Worm (Caenorhabditis elegans) whole organism, L1 larva: ENCODE results near the gene W01B6.5.

Experiments
- C04F5.9 ChIP-seq: sonication (generic microtip); optimal IDR thresholded peaks from 2 replicates; lab custom pipeline; 2016; ENCODE audit warnings: missing genetic modification characterization, missing compliant biosample characterization
- aha-1 ChIP-seq: fragments of 150-350 bp; optimal IDR thresholded peaks from 2 replicates; lab custom pipeline; 2014; ENCODE audit warnings: missing biosample characterization, missing genetic modification characterization
- alr-1 ChIP-seq: fragments of 200-800 bp; sonication (Bioruptor generic); optimal IDR thresholded peaks from 2 replicates; lab custom pipeline; 2018; ENCODE audit warnings: borderline replicate concordance, mild to moderate bottlenecking, missing genetic modification characterization, missing compliant biosample characterization
- blmp-1 ChIP-seq: fragments of 150-350 bp; optimal IDR thresholded peaks from 2 replicates; lab custom pipeline; 2014; ENCODE audit warnings: missing biosample characterization, missing genetic modification characterization
- ceh-63 ChIP-seq: fragments of 200-800 bp; sonication (Bioruptor generic); optimal IDR thresholded peaks from 2 replicates; lab custom pipeline; 2018; ENCODE audit warnings: mild to moderate bottlenecking, missing genetic modification characterization, missing compliant biosample characterization
- ceh-8 ChIP-seq: fragments of 200-800 bp; sonication (Bioruptor generic); optimal IDR thresholded peaks from 2 replicates; lab custom pipeline; 2018; ENCODE audit warnings: mild to moderate bottlenecking, missing genetic modification characterization, moderate library complexity, missing compliant biosample characterization
- ceh-90 ChIP-seq: sonication (generic microtip); optimal IDR thresholded peaks from 2 replicates; lab custom pipeline; 2016; ENCODE audit warnings: missing genetic modification characterization, missing compliant biosample characterization
- dsc-1 ChIP-seq: sonication (generic microtip); optimal IDR thresholded peaks from 2 replicates; lab custom pipeline; 2016; ENCODE audit warnings: mild to moderate bottlenecking, missing genetic modification characterization, missing compliant biosample characterization
- efl-1 ChIP-seq, 4 experiments: fragments of 150-350 bp; optimal IDR thresholded peaks in 3 of 4; peaks in 1 of 4; 1 replicate in 1 of 4; 2 replicates in 3 of 4; lab custom pipeline; 2014; ENCODE audit warnings: missing biosample characterization in 2 of 4, missing genetic modification characterization in 2 of 4, missing genetic modification reagents in 2 of 4
- elt-2 ChIP-seq: sonication (generic microtip); optimal IDR thresholded peaks from 2 replicates; lab custom pipeline; 2016; ENCODE audit warnings: missing genetic modification characterization, mild to moderate bottlenecking, inconsistent platforms, missing compliant biosample characterization, missing genetic modification reagents
- ets-5 ChIP-seq: fragments of 200-800 bp; sonication (Bioruptor generic); IDR thresholded peaks from 2 replicates; pipeline ENCODE4 v1.3.6; 2022; ENCODE audit warnings: missing genetic modification characterization, missing compliant biosample characterization
- fkh-8 ChIP-seq: sonication (generic microtip); optimal IDR thresholded peaks from 2 replicates; lab custom pipeline; 2016; ENCODE audit warnings: mild to moderate bottlenecking, missing genetic modification characterization, missing compliant biosample characterization
- fos-1 ChIP-seq: fragments of 150-350 bp; optimal IDR thresholded peaks from 2 replicates; lab custom pipeline; 2014; ENCODE audit warnings: missing biosample characterization, missing genetic modification characterization
- grh-1 ChIP-seq: fragments of 200-800 bp; sonication (Bioruptor generic); IDR thresholded peaks from 2 replicates; pipeline ENCODE4 v1.3.6; 2022; ENCODE audit warnings: missing genetic modification reagents, missing genetic modification characterization, missing compliant biosample characterization
- hlh-17 ChIP-seq: fragments of 200-800 bp; sonication (Bioruptor generic); optimal IDR thresholded peaks from 2 replicates; lab custom pipeline; 2018; ENCODE audit warnings: missing genetic modification characterization, mild to moderate bottlenecking, missing compliant biosample characterization, moderate library complexity, borderline replicate concordance
- hpl-2 ChIP-seq: fragments of 150-350 bp; optimal IDR thresholded peaks from 2 replicates; lab custom pipeline; 2014; ENCODE audit warnings: missing biosample characterization, missing genetic modification reagents, missing genetic modification characterization
- irx-1 ChIP-seq: sonication (generic microtip); optimal IDR thresholded peaks from 2 replicates; lab custom pipeline; 2016; ENCODE audit warnings: missing genetic modification characterization, missing compliant biosample characterization
- isw-1 ChIP-seq: fragments of 200-800 bp; sonication (Bioruptor generic); IDR thresholded peaks from 2 replicates; pipeline ENCODE4 v1.3.6; 2022; ENCODE audit warnings: missing genetic modification characterization, missing compliant biosample characterization
- lin-13 ChIP-seq: fragments of 150-350 bp; optimal IDR thresholded peaks from 2 replicates; lab custom pipeline; 2014; ENCODE audit warnings: missing biosample characterization, missing genetic modification reagents, missing genetic modification characterization
- lin-14 ChIP-seq: fragments of 200-800 bp; sonication (Bioruptor generic); optimal IDR thresholded peaks from 2 replicates; lab custom pipeline; 2018; ENCODE audit warnings: mild to moderate bottlenecking, missing genetic modification characterization, moderate library complexity, missing compliant biosample characterization
- lin-15B ChIP-seq: fragments of 150-350 bp; sonication (generic microtip); optimal IDR thresholded peaks from 3 replicates; lab custom pipeline; 2014; ENCODE audit warnings: missing biosample characterization, missing genetic modification characterization
- lin-39 ChIP-seq: fragments of 150-350 bp; optimal IDR thresholded peaks from 2 replicates; lab custom pipeline; 2014; ENCODE audit warnings: missing biosample characterization, missing genetic modification reagents, missing genetic modification characterization
- lsy-2 ChIP-seq, 2 experiments: fragments of 150-350 bp; optimal IDR thresholded peaks; 2 replicates each; lab custom pipeline; 2014; ENCODE audit warnings: missing biosample characterization in 2 of 2, missing genetic modification characterization in 2 of 2
- mab-9 ChIP-seq: fragments of 200-800 bp; sonication (Bioruptor generic); IDR thresholded peaks from 2 replicates; pipeline ENCODE4 v1.3.6; 2022; ENCODE audit warnings: missing genetic modification reagents, missing genetic modification characterization, missing compliant biosample characterization
- mef-2 ChIP-seq: fragments of 150-350 bp; optimal IDR thresholded peaks from 2 replicates; lab custom pipeline; 2014; ENCODE audit warnings: missing biosample characterization, missing genetic modification characterization
- nhr-12 ChIP-seq: sonication (generic microtip); optimal IDR thresholded peaks from 2 replicates; lab custom pipeline; 2017; ENCODE audit warnings: missing biosample characterization, missing genetic modification characterization
- nhr-20 ChIP-seq: sonication (generic microtip); optimal IDR thresholded peaks from 2 replicates; lab custom pipeline; 2016; ENCODE audit warnings: mild to moderate bottlenecking, missing genetic modification characterization, missing compliant biosample characterization
- nhr-237 ChIP-seq: fragments of 150-350 bp; optimal IDR thresholded peaks from 2 replicates; lab custom pipeline; 2014; ENCODE audit warnings: missing biosample characterization, missing genetic modification characterization
- nhr-47 ChIP-seq: sonication (generic microtip); optimal IDR thresholded peaks from 2 replicates; lab custom pipeline; 2016; ENCODE audit warnings: mild to moderate bottlenecking, missing genetic modification characterization, moderate library complexity, missing compliant biosample characterization
- nhr-76 ChIP-seq: sonication (generic microtip); optimal IDR thresholded peaks from 2 replicates; lab custom pipeline; 2017; ENCODE audit warnings: missing biosample characterization, missing genetic modification characterization
- nhr-84 ChIP-seq: sonication (generic microtip); optimal IDR thresholded peaks from 2 replicates; lab custom pipeline; 2017; ENCODE audit warnings: missing biosample characterization, missing genetic modification characterization
- nhr-90 ChIP-seq: sonication (generic microtip); optimal IDR thresholded peaks from 2 replicates; lab custom pipeline; 2016; ENCODE audit warnings: mild to moderate bottlenecking, missing genetic modification characterization, missing compliant biosample characterization; ENCODE audit not compliant: poor library complexity
- pqm-1 ChIP-seq: sonication (generic microtip); optimal IDR thresholded peaks from 3 replicates; lab custom pipeline; 2017; ENCODE audit warnings: missing biosample characterization, missing genetic modification characterization
- skn-1 ChIP-seq: fragments of 150-350 bp; optimal IDR thresholded peaks from 2 replicates; lab custom pipeline; 2014; ENCODE audit warnings: missing biosample characterization, missing genetic modification characterization
- snu-23 ChIP-seq: sonication (generic microtip); optimal IDR thresholded peaks from 2 replicates; lab custom pipeline; 2016; ENCODE audit warnings: missing genetic modification characterization, missing compliant biosample characterization
- swsn-7 ChIP-seq: sonication (generic microtip); optimal IDR thresholded peaks from 2 replicates; lab custom pipeline; 2016; ENCODE audit warnings: missing genetic modification characterization, missing compliant biosample characterization
- tlp-1 ChIP-seq: fragments of 150-350 bp; optimal IDR thresholded peaks from 2 replicates; lab custom pipeline; 2014; ENCODE audit warnings: missing biosample characterization, missing genetic modification characterization
- unc-130 ChIP-seq: fragments of 150-350 bp; optimal IDR thresholded peaks from 2 replicates; lab custom pipeline; 2017; ENCODE audit warnings: missing biosample characterization, missing genetic modification characterization, inconsistent platforms
- unc-86 ChIP-seq: sonication (generic microtip); optimal IDR thresholded peaks from 2 replicates; lab custom pipeline; 2016; ENCODE audit warnings: missing genetic modification characterization, missing compliant biosample characterization
- unc-98 ChIP-seq: fragments of 200-800 bp; sonication (Bioruptor generic); IDR thresholded peaks from 2 replicates; pipeline ENCODE4 v1.3.6; 2022; ENCODE audit warnings: missing genetic modification characterization, missing compliant biosample characterization
- vab-15 ChIP-seq: sonication (generic microtip); optimal IDR thresholded peaks from 2 replicates; lab custom pipeline; 2017; ENCODE audit warnings: missing genotype, mild to moderate bottlenecking, missing genetic modification characterization, missing compliant biosample characterization
- ztf-11 ChIP-seq, 2 experiments: sonication (generic microtip); optimal IDR thresholded peaks; 2 replicates each; lab custom pipeline; 2016 to 2017; ENCODE audit warnings: missing genetic modification characterization in 2 of 2, missing biosample characterization in 1 of 2, missing compliant biosample characterization in 1 of 2

Gene W01B6.5

ce11 chrIV:10078003-10078402, 2.0 kb downstream of the W01B6.5 start:
- TF ChIP-seq fos-1 (tag; lab: Kevin White, UChicago) = no peak
- no peak for TF ChIP-seq ceh-90 (tag; lab: Kevin White, UChicago)
- no peak for TF ChIP-seq lin-13 (GFP tag; lab: Kevin White, UChicago)
- TF ChIP-seq nhr-12 (tag; lab: Kevin White, UChicago) = no peak
- TF ChIP-seq irx-1 (tag; lab: Kevin White, UChicago) = no peak
- no peak for TF ChIP-seq pqm-1 (tag; lab: Kevin White, UChicago)
- no peak for TF ChIP-seq snu-23
- TF ChIP-seq hpl-2 (GFP tag; lab: Kevin White, UChicago) = no peak
- no peak for TF ChIP-seq C04F5.9
- no peak for TF ChIP-seq nhr-84 (tag; lab: Kevin White, UChicago)
- TF ChIP-seq ceh-63 = no peak
- TF ChIP-seq efl-1 (optimal IDR thresholded peaks at IDR 0.05; lab: Kevin White, UChicago) = no peak
- TF ChIP-seq efl-1 (GFP tag; optimal IDR thresholded peaks at IDR 0.05 in 1 of 2; lab: Kevin White, UChicago) = no peak
- TF ChIP-seq, all 84 proteins: peak for 0

DNA sequence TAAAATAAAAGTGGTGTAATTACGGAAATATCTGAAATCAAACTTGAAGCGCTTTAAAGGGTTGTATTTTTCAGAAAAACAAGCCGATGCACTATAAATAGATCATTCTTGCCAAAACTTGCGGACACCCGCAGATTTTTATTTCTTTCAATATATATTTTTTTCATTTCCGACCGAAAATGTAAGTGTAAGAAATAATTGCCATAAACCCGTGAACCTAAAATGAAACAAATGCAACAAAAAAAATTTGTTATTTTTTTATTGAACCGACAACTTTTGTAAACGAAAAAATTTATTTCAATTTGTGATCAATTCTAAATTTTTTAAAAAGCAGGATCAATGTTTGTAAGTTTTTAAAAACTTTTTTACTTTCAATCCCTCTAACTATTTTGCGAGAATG, 4.8 kb downstream of the W01B6.5 start, which contains the start of gene W01B6.6:
Gene W01B6.6 (plus strand): TSS at position 301 of the 400 bp plus-strand sequence.
- TF ChIP-seq fkh-8 (no peak), unc-86 (no peak), nhr-90 (tag; lab: Kevin White, UChicago) (no peak), swsn-7 (tag; lab: Kevin White, UChicago) (no peak), lin-15B (no peak), lin-39 (no peak)
- TF ChIP-seq, all 84 proteins: peak for 0

- TF ChIP-seq ceh-8 (GFP tag; lab: Kevin White, UChicago) = peak; percentile 83
- no peak for TF ChIP-seq ztf-11 (tag; optimal IDR thresholded peaks at IDR 0.05; lab: Kevin White, UChicago)
- TF ChIP-seq lin-14 (GFP tag; lab: Kevin White, UChicago) = no peak
- no peak for TF ChIP-seq unc-130 (tag; lab: Kevin White, UChicago)
- no peak for TF ChIP-seq efl-1 (optimal IDR thresholded peaks at IDR 0.05; lab: Kevin White, UChicago)
- peak in 1 of 2 experiments; percentile 81 for TF ChIP-seq efl-1 (GFP tag; optimal IDR thresholded peaks at IDR 0.05 in 1 of 2; lab: Kevin White, UChicago)
Measured at ce11 chrIV:10084323-10084959, 8.4 kb downstream of the W01B6.5 start, which contains the start of gene W01B6.8. W01B6.8 (minus strand) TSS chrIV:10084373.

DNA sequence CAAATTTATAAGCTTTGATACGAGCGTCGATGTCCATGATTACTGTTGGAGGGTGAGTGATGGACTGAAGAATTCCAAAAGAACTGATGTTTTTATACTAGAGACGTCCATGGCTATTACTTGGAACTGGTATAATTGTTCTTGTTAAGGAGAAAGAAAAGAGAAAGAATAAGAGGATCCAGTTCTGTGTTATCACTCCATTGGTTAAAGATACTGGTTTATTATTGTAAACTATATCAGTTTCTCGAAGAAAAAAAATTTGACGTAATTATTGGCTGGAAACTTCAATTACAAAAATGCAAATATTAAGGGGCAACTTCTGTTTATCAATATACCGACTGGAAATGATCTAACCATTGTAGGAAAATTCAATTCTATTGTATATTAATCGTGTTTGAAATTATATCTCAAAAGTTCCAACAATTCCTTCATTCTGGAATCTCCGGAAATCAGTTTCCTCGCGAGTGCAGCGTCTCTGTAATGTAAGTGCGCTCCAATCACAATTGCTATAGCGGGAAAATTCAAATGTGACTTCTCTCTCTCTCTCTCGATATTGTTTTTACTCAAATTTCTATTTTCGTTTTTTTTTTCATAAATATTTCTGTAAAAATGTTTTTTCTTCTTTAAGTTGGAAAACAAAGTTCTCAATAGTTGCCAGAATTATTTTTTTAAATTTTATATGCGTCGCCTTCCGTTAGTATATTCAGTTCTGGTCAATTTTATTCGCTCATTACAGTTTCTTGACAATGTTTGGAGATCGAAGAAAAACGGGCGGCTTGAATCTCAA, 9.6 kb downstream of the W01B6.5 start, which contains the start of the genes col-2 and ndc-80:
Gene col-2 (minus strand): TSS at position 51 of the 787 bp plus-strand sequence.
Gene ndc-80 (plus strand): TSS at position 737 of the 787 bp plus-strand sequence.
- TF ChIP-seq lsy-2 (tag; optimal IDR thresholded peaks at IDR 0.05; lab: Kevin White, UChicago) (peak; percentile 69 to 92), tlp-1 (tag; lab: Kevin White, UChicago) (no peak), nhr-12 (tag; lab: Kevin White, UChicago) (no peak), ceh-8 (GFP tag; lab: Kevin White, UChicago) (no peak), hpl-2 (GFP tag; lab: Kevin White, UChicago) (no peak), nhr-237 (tag; lab: Kevin White, UChicago) (peak; percentile 51), isw-1 (GFP tag; lab: Robert Waterston, UW) (peak; percentile 48), aha-1 (no peak), nhr-76 (tag; lab: Kevin White, UChicago) (no peak), ztf-11 (tag; optimal IDR thresholded peaks at IDR 0.05; lab: Kevin White, UChicago) (peak in 1 of 2 experiments; percentile 17), nhr-20 (tag; lab: Kevin White, UChicago) (peak; percentile 71), skn-1 (tag; lab: Kevin White, UChicago) (peak; percentile 70), elt-2 (tag; lab: Kevin White, UChicago) (no peak), blmp-1 (peak; percentile 71), hlh-17 (GFP tag; lab: Kevin White, UChicago) (no peak), fkh-8 (peak; percentile 49), nhr-47 (no peak), lin-13 (GFP tag; lab: Kevin White, UChicago) (peak; percentile 71), alr-1 (no peak), mef-2 (tag; lab: Kevin White, UChicago) (no peak), vab-15 (tag; lab: Kevin White, UChicago) (peak; percentile 92), mab-9 (GFP tag; lab: Robert Waterston, UW) (no peak), dsc-1 (tag; lab: Kevin White, UChicago) (peak; percentile 28), grh-1 (GFP tag; lab: Robert Waterston, UW) (no peak), nhr-90 (tag; lab: Kevin White, UChicago) (peak; percentile 67), unc-98 (GFP tag; lab: Robert Waterston, UW) (no peak), efl-1 (optimal IDR thresholded peaks at IDR 0.05; lab: Kevin White, UChicago) (peak; percentile 91 to 94), efl-1 (GFP tag; optimal IDR thresholded peaks at IDR 0.05 in 1 of 2; lab: Kevin White, UChicago) (peak; percentile 88 to 99), C04F5.9 (no peak), lin-39 (no peak), ets-5 (GFP tag; lab: Robert Waterston, UW) (no peak)
